Fruit fly (Drosophila melanogaster): ENCODE data around the gene CG14086.
A peak's percentile ranks its signal among the peaks of the same experiment; 100 is the strongest.

CG14086 gene

DNA sequence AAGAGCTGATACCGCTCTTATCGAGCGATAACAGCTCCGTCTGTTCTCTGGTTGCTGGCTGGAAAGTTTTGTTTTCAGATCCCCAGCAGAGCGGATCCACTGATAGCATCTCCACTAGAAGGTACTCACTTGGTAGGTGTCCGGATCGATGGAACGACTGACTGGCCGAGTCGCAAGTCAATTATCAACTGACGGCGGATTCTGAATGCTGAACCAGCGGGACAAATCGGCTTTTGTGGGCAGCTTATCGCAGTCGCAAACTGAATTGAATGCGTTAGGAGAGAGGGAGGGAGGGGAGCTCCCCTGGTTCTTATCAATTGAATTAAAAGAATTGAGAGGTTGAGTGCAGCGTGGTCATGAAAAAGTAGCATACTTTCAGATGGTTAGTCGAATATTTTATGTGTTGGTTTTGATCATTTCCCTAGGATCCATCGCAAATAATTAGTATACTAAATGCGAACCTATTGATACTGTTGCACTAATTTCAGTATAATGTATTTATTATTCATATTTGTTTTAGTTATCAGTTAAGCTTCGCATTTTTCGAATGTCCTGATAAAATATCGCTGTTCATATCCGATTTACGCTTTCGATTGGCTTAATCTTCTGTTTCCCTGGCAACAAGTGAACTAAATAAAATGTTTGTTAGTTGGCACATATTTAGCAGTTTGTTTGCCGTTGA is 6.7 kb upstream of the CG14086 start, which contains the start of the genes Aldh7A1 and CG14085 (continued):
- TF ChIP-seq ato (GFP tag; IDR thresholded peaks at IDR 0.05; ENCODE audit: partially characterized antibody) (no peak), Jarid2 (GFP tag; optimal IDR thresholded peaks at IDR 0.05) (peak; percentile 65), CG15269 (tag; optimal IDR thresholded peaks at IDR 0.05) (no peak), zen2 (GFP tag; IDR thresholded peaks at IDR 0.05; ENCODE audit: partially characterized antibody) (no peak), CoRest (tag; optimal IDR thresholded peaks at IDR 0.05) (no peak), Vsx1 (GFP tag; optimal IDR thresholded peaks at IDR 0.05) (no peak), ash1 (GFP tag; optimal IDR thresholded peaks at IDR 0.05) (no peak), CG17912 (GFP tag; optimal IDR thresholded peaks at IDR 0.05) (peak; percentile 30), B-H2 (GFP tag; optimal IDR thresholded peaks at IDR 0.05) (no peak), run (tag; optimal IDR thresholded peaks at IDR 0.05) (no peak), tin (GFP tag; optimal IDR thresholded peaks at IDR 0.05) (no peak), CG7839 (tag; optimal IDR thresholded peaks at IDR 0.05) (no peak), trh (GFP tag; optimal IDR thresholded peaks at IDR 0.05) (no peak), CG10462 (GFP tag; optimal IDR thresholded peaks at IDR 0.05) (no peak), CG14710 (tag; optimal IDR thresholded peaks at IDR 0.05) (no peak), Aef1 (GFP tag; IDR thresholded peaks at IDR 0.05) (no peak), CG11696 (GFP tag; IDR thresholded peaks at IDR 0.05) (no peak), CG11723 (GFP tag; optimal IDR thresholded peaks at IDR 0.05) (no peak), klu (GFP tag; IDR thresholded peaks at IDR 0.05) (no peak), ase (GFP tag; IDR thresholded peaks at IDR 0.05) (no peak), bbx (GFP tag; IDR thresholded peaks at IDR 0.05; ENCODE audit: partially characterized antibody) (no peak), CG12744 (GFP tag; optimal IDR thresholded peaks at IDR 0.05) (no peak), kay (GFP tag; optimal IDR thresholded peaks at IDR 0.05) (no peak), sc (optimal IDR thresholded peaks at IDR 0.05) (no peak), sc (GFP tag; optimal IDR thresholded peaks at IDR 0.05) (no peak), nom (GFP tag; optimal IDR thresholded peaks at IDR 0.05) (no peak), Dfd (GFP tag; optimal IDR thresholded peaks at IDR 0.05) (no peak), sug (tag; optimal IDR thresholded peaks at IDR 0.05) (peak; percentile 100), Chrac-16 (GFP tag; optimal IDR thresholded peaks at IDR 0.05) (no peak), Dad (GFP tag; optimal IDR thresholded peaks at IDR 0.05) (no peak), CG15514 (GFP tag; optimal IDR thresholded peaks at IDR 0.05) (peak; percentile 31), CG4617 (GFP tag; optimal IDR thresholded peaks at IDR 0.05; ENCODE audit: borderline replicate concordance) (no peak), slou (GFP tag; optimal IDR thresholded peaks at IDR 0.05) (no peak), Lpt (GFP tag; optimal IDR thresholded peaks at IDR 0.05) (no peak), Awh (GFP tag; IDR thresholded peaks at IDR 0.05) (no peak), Bgb (GFP tag; IDR thresholded peaks at IDR 0.05; ENCODE audit: partially characterized antibody) (no peak), CG10366 (GFP tag; IDR thresholded peaks at IDR 0.05) (no peak), CG6854 (GFP tag; optimal IDR thresholded peaks at IDR 0.05) (no peak), TFAM (GFP tag; optimal IDR thresholded peaks at IDR 0.05) (no peak), CG13775 (GFP tag; optimal IDR thresholded peaks at IDR 0.05) (no peak), CG1233 (GFP tag; optimal IDR thresholded peaks at IDR 0.05) (no peak), Oaz (GFP tag; IDR thresholded peaks at IDR 0.05) (no peak), Opbp (GFP tag; IDR thresholded peaks at IDR 0.05; ENCODE audit: partially characterized antibody) (0 out of 3 replicates have a peak, but pooled peaks have one; percentile 30), CG12659 (GFP tag; optimal IDR thresholded peaks at IDR 0.05) (no peak), HmgZ (tag; optimal IDR thresholded peaks at IDR 0.05) (peak; percentile 72), rib (GFP tag; IDR thresholded peaks at IDR 0.05) (peak; percentile 62; the same call in 1 of the 2 replicates), Neu2 (GFP tag; optimal IDR thresholded peaks at IDR 0.05; ENCODE audit: borderline replicate concordance) (no peak), gt (GFP tag; IDR thresholded peaks at IDR 0.05) (no peak), D (optimal IDR thresholded peaks at IDR 0.05) (no peak), D (GFP tag; optimal IDR thresholded peaks at IDR 0.05) (no peak)

Data from whole organism, embryonic.